Fruit fly (Drosophila melanogaster): ENCODE results near the gene Hmgcr.
A peak's percentile ranks its signal among the peaks of the same experiment; 100 is the strongest.

Gene Hmgcr

DNA sequence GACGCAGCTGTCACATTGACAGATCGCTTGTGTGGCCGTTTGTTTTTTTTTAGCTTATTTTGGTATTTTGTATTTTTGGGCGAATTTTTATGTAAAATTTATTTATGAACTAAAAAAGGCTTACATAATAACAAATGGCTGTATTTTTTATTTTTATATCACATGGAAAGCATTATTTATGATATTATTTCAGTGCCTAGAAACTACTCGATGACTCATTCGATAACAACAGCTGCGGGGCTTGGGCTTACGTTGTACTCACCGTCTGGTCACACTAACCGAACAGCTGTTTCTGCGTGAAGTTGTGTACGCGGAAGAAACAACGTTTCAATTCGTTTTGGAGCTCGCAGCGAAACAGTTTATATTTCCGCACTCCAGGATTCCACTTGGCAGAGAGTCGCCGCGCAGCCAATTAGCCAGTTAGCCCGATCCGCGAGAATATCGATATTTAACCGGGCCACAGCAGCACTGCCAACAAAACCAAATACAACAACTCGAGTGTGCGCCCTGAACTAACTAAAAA, at the start of gene Hmgcr, which contains the start of gene Rpn9 (continued):
- TF ChIP-seq ERR (GFP tag; optimal IDR thresholded peaks at IDR 0.05) (peak; percentile 11), eyg (GFP tag; optimal IDR thresholded peaks at IDR 0.05) (no peak), CG2712 (tag; optimal IDR thresholded peaks at IDR 0.05) (peak; percentile 61), nerfin-1 (tag; optimal IDR thresholded peaks at IDR 0.05) (peak; percentile 35), gt (GFP tag; IDR thresholded peaks at IDR 0.05) (no peak), h (optimal IDR thresholded peaks at IDR 0.05) (no peak), CG12104 (GFP tag; optimal IDR thresholded peaks at IDR 0.05) (no peak), gsb (GFP tag; IDR thresholded peaks at IDR 0.05) (no peak), klu (GFP tag; IDR thresholded peaks at IDR 0.05) (no peak), Sry-β (GFP tag; optimal IDR thresholded peaks at IDR 0.05) (peak; percentile 10), br (optimal IDR thresholded peaks at IDR 0.05) (no peak), hth (optimal IDR thresholded peaks at IDR 0.05) (no peak), Nf-YA (GFP tag; IDR thresholded peaks at IDR 0.05) (no peak), btn (GFP tag; optimal IDR thresholded peaks at IDR 0.05) (no peak), chif (GFP tag; optimal IDR thresholded peaks at IDR 0.05) (no peak), unc-4 (GFP tag; IDR thresholded peaks at IDR 0.05; ENCODE audit: partially characterized antibody) (0 out of 2 replicates have a peak, but pooled peaks have one; percentile 44), stwl (tag; optimal IDR thresholded peaks at IDR 0.05) (peak; percentile 95), CG43689 (GFP tag; IDR thresholded peaks at IDR 0.05) (no peak), cas (GFP tag; IDR thresholded peaks at IDR 0.05) (no peak), crol (GFP tag; IDR thresholded peaks at IDR 0.05) (no peak), CG10959 (GFP tag; IDR thresholded peaks at IDR 0.05) (no peak), sna (GFP tag; IDR thresholded peaks at IDR 0.05; ENCODE audit: partially characterized antibody) (no peak), Ptx1 (GFP tag; IDR thresholded peaks at IDR 0.05) (no peak), CG10565 (GFP tag; optimal IDR thresholded peaks at IDR 0.05) (no peak), inv (GFP tag; IDR thresholded peaks at IDR 0.05; ENCODE audit: partially characterized antibody) (no peak), D19A (tag; optimal IDR thresholded peaks at IDR 0.05) (peak; percentile 14), D (optimal IDR thresholded peaks at IDR 0.05) (no peak), D (GFP tag; optimal IDR thresholded peaks at IDR 0.05) (no peak), nerfin-2 (GFP tag; IDR thresholded peaks at IDR 0.05; ENCODE audit: partially characterized antibody) (no peak), CG2120 (GFP tag; optimal IDR thresholded peaks at IDR 0.05) (peak; percentile 27), Oaz (GFP tag; IDR thresholded peaks at IDR 0.05) (no peak), wdn (GFP tag; IDR thresholded peaks at IDR 0.05) (no peak), Mes4 (GFP tag; optimal IDR thresholded peaks at IDR 0.05) (peak; percentile 50), CG8765 (GFP tag; IDR thresholded peaks at IDR 0.05) (no peak), CG11695 (GFP tag; IDR thresholded peaks at IDR 0.05) (no peak), bab2 (GFP tag; optimal IDR thresholded peaks at IDR 0.05) (no peak), crp (GFP tag; optimal IDR thresholded peaks at IDR 0.05) (peak; percentile 85 to 98), CG10462 (GFP tag; optimal IDR thresholded peaks at IDR 0.05) (no peak), CG1233 (GFP tag; optimal IDR thresholded peaks at IDR 0.05) (no peak), Scr (GFP tag; IDR thresholded peaks at IDR 0.05; ENCODE audit: partially characterized antibody) (0 out of 2 replicates have a peak, but pooled peaks have one; percentile 24), Dip3 (GFP tag; optimal IDR thresholded peaks at IDR 0.05) (no peak), gfzf (GFP tag; optimal IDR thresholded peaks at IDR 0.05) (peak; percentile 93), CG8924 (tag; optimal IDR thresholded peaks at IDR 0.05) (peak; percentile 44), hkb (optimal IDR thresholded peaks at IDR 0.05) (peak; percentile 89), hkb (GFP tag; IDR thresholded peaks at IDR 0.05) (no peak), Hr3 (GFP tag; optimal IDR thresholded peaks at IDR 0.05) (no peak), Oli (tag; optimal IDR thresholded peaks at IDR 0.05) (no peak), cg (GFP tag; optimal IDR thresholded peaks at IDR 0.05) (no peak), chn (GFP tag; optimal IDR thresholded peaks at IDR 0.05) (no peak), CG3726 (GFP tag; IDR thresholded peaks at IDR 0.05) (no peak), pum (GFP tag; optimal IDR thresholded peaks at IDR 0.05) (no peak), gro (GFP tag; optimal IDR thresholded peaks at IDR 0.05) (peak; percentile 27), prd (optimal IDR thresholded peaks at IDR 0.05) (no peak), prd (GFP tag; IDR thresholded peaks at IDR 0.05) (no peak)
